Fruit fly (Drosophila melanogaster) whole organism, embryonic: ENCODE measurements around the gene CG32137.
A peak's percentile ranks its signal among the peaks of the same experiment; 100 is the strongest.

Experiments used
- CG11085 ChIP-seq: fragments of 200-800 bp; sonication (Bioruptor generic); IDR thresholded peaks from 2 replicates; pipeline ENCODE4 v1.3.6; 2022; ENCODE audit warnings: missing biosample characterization, missing genetic modification characterization
- CG12155 ChIP-seq: fragments of 200-800 bp; sonication (Bioruptor generic); optimal IDR thresholded peaks from 3 replicates; lab custom pipeline; 2016; ENCODE audit warnings: missing biosample characterization, missing genetic modification characterization
- CG1233 ChIP-seq: fragments of 200-800 bp; sonication (Bioruptor generic); optimal IDR thresholded peaks from 4 replicates; lab custom pipeline; 2018; ENCODE audit warnings: missing biosample characterization, mild to moderate bottlenecking, missing genetic modification characterization
- CG12744 ChIP-seq: fragments of 200-800 bp; sonication (Bioruptor generic); optimal IDR thresholded peaks from 2 replicates; lab custom pipeline; 2016; ENCODE audit warnings: missing biosample characterization, missing genetic modification characterization
- CG13775 ChIP-seq: fragments of 200-800 bp; sonication (Bioruptor generic); optimal IDR thresholded peaks from 3 replicates; lab custom pipeline; 2017; ENCODE audit warnings: missing biosample characterization, mild to moderate bottlenecking, missing genetic modification characterization
- CG17328 ChIP-seq: fragments of 200-800 bp; sonication (Bioruptor generic); IDR thresholded peaks from 2 replicates; pipeline ENCODE4 v1.3.6; 2022; ENCODE audit warnings: missing biosample characterization, missing genetic modification characterization
- CG17912 ChIP-seq: fragments of 200-800 bp; sonication (Bioruptor generic); optimal IDR thresholded peaks from 2 replicates; lab custom pipeline; 2018; ENCODE audit warnings: missing biosample characterization, mild to moderate bottlenecking, missing genetic modification characterization
- CG34376 ChIP-seq: fragments of 200-800 bp; sonication (Bioruptor generic); optimal IDR thresholded peaks from 2 replicates; lab custom pipeline; 2018; ENCODE audit warnings: missing biosample characterization, mild to moderate bottlenecking, missing genetic modification characterization
- CG3847 ChIP-seq: fragments of 200-800 bp; sonication (Bioruptor generic); IDR thresholded peaks from 2 replicates; pipeline ENCODE4 v1.3.6; 2022; ENCODE audit warnings: missing biosample characterization, missing genetic modification characterization
- CG4282 ChIP-seq: fragments of 200-800 bp; sonication (Bioruptor generic); optimal IDR thresholded peaks from 2 replicates; lab custom pipeline; 2016; ENCODE audit warnings: missing biosample characterization, missing genetic modification characterization
- CG4617 ChIP-seq: fragments of 200-800 bp; sonication (Bioruptor generic); optimal IDR thresholded peaks from 3 replicates; lab custom pipeline; 2016; ENCODE audit warnings: missing biosample characterization, missing genetic modification characterization, borderline replicate concordance
- CG4820 ChIP-seq: fragments of 200-800 bp; sonication (Bioruptor generic); optimal IDR thresholded peaks from 3 replicates; lab custom pipeline; 2016; ENCODE audit warnings: missing biosample characterization, missing genetic modification characterization
- CG5245 ChIP-seq: fragments of 200-800 bp; sonication (Bioruptor generic); optimal IDR thresholded peaks from 3 replicates; lab custom pipeline; 2016; ENCODE audit warnings: missing biosample characterization, missing genetic modification characterization
- CG7271 ChIP-seq: fragments of 200-800 bp; sonication (Bioruptor generic); optimal IDR thresholded peaks from 2 replicates; lab custom pipeline; 2018; ENCODE audit warnings: missing biosample characterization, mild to moderate bottlenecking, missing genetic modification characterization, moderate library complexity
- CG7928 ChIP-seq: fragments of 200-800 bp; sonication (Bioruptor generic); optimal IDR thresholded peaks from 2 replicates; lab custom pipeline; 2017; ENCODE audit warnings: missing biosample characterization, mild to moderate bottlenecking, missing genetic modification characterization
- CG7963 ChIP-seq: fragments of 200-800 bp; sonication (Bioruptor generic); IDR thresholded peaks from 3 replicates; pipeline ENCODE4 v1.3.6; 2022; ENCODE audit warnings: missing biosample characterization, missing genetic modification characterization; ENCODE audit not compliant: partially characterized antibody
- CG9932 ChIP-seq: fragments of 200-800 bp; sonication (Bioruptor generic); IDR thresholded peaks from 2 replicates; pipeline ENCODE4 v1.3.6; 2022; ENCODE audit warnings: missing biosample characterization, missing genetic modification characterization
- Dbx ChIP-seq: fragments of 200-800 bp; sonication (Bioruptor generic); IDR thresholded peaks from 3 replicates; pipeline ENCODE4 v1.3.6; 2022; ENCODE audit warnings: missing biosample characterization, missing genetic modification characterization
- E2f2 ChIP-seq: fragments of 200-800 bp; sonication (Bioruptor generic); IDR thresholded peaks from 2 replicates; pipeline ENCODE4 v1.3.6; 2022; ENCODE audit warnings: missing biosample characterization, missing genetic modification characterization
- GATAe ChIP-seq: fragments of 200-800 bp; sonication (Bioruptor generic); conservative IDR thresholded peaks from 2 replicates; pipeline ENCODE4 v1.3.6; 2022; ENCODE audit warnings: missing biosample characterization, missing genetic modification characterization
- HLH3B ChIP-seq: fragments of 200-800 bp; sonication (Bioruptor generic); IDR thresholded peaks from 2 replicates; pipeline ENCODE4 v1.3.6; 2022; ENCODE audit warnings: missing biosample characterization, missing genetic modification characterization
- Hr78 ChIP-seq, 2 experiments: fragments of 200-800 bp in 1 of 2; fragments of >200 bp in 1 of 2; sonication (Bioruptor generic) in 1 of 2; optimal IDR thresholded peaks; 2 replicates each; lab custom pipeline; 2017 to 2019; ENCODE audit warnings: missing biosample characterization in 2 of 2, missing genetic modification characterization in 2 of 2, mild to moderate bottlenecking in 1 of 2, moderate library complexity in 1 of 2
- Hsf ChIP-seq: fragments of 200-800 bp; sonication (Bioruptor generic); optimal IDR thresholded peaks from 3 replicates; lab custom pipeline; 2016; ENCODE audit warnings: missing biosample characterization, missing genetic modification characterization
- Neu2 ChIP-seq: fragments of 200-800 bp; sonication (Bioruptor generic); optimal IDR thresholded peaks from 3 replicates; lab custom pipeline; 2016; ENCODE audit warnings: missing biosample characterization, missing genetic modification characterization, borderline replicate concordance
- Nf-YC ChIP-seq: fragments of 200-800 bp; optimal IDR thresholded peaks from 3 replicates; lab custom pipeline; 2019; ENCODE audit warnings: missing biosample characterization, mild to moderate bottlenecking, missing genetic modification characterization, moderate library complexity
- PHDP ChIP-seq: fragments of 200-800 bp; sonication (Bioruptor generic); optimal IDR thresholded peaks from 3 replicates; lab custom pipeline; 2018; ENCODE audit warnings: missing biosample characterization, mild to moderate bottlenecking, missing genetic modification characterization, moderate library complexity
- Sin3A ChIP-seq: fragments of >200 bp; optimal IDR thresholded peaks from 2 replicates; lab custom pipeline; 2018
- Sry-δ ChIP-seq: fragments of 200-800 bp; sonication (Bioruptor generic); optimal IDR thresholded peaks from 2 replicates; lab custom pipeline; 2016; ENCODE audit warnings: missing biosample characterization, missing genetic modification characterization
- ase ChIP-seq: fragments of 200-800 bp; sonication (Bioruptor generic); IDR thresholded peaks from 3 replicates; pipeline ENCODE4 v1.3.6; 2022; ENCODE audit warnings: missing biosample characterization, missing genetic modification characterization
- br ChIP-seq: fragments of >200 bp; optimal IDR thresholded peaks from 2 replicates; lab custom pipeline; 2017
- cas ChIP-seq: fragments of 200-800 bp; sonication (Bioruptor generic); IDR thresholded peaks from 2 replicates; pipeline ENCODE4 v1.3.6; 2022; ENCODE audit warnings: missing biosample characterization, missing genetic modification characterization
- cato ChIP-seq: fragments of 200-800 bp; sonication (Bioruptor generic); optimal IDR thresholded peaks from 2 replicates; lab custom pipeline; 2016; ENCODE audit warnings: missing biosample characterization, missing genetic modification characterization, borderline replicate concordance
- chif ChIP-seq, 2 experiments: fragments of 200-800 bp; sonication (Bioruptor generic); optimal IDR thresholded peaks; 3 replicates each; lab custom pipeline; 2016; ENCODE audit warnings: missing biosample characterization in 2 of 2, missing genetic modification characterization in 2 of 2
- dmrt99B ChIP-seq: fragments of 200-800 bp; sonication (Bioruptor generic); optimal IDR thresholded peaks from 2 replicates; lab custom pipeline; 2018; ENCODE audit warnings: missing biosample characterization, mild to moderate bottlenecking, missing genetic modification characterization, moderate library complexity
- dpn ChIP-seq, 2 experiments: fragments of 200-800 bp; sonication (Bioruptor generic); optimal IDR thresholded peaks; 3 replicates each; lab custom pipeline; 2016; ENCODE audit warnings: missing biosample characterization in 2 of 2, missing genetic modification characterization in 2 of 2
- gcm2 ChIP-seq: fragments of 200-800 bp; sonication (Bioruptor generic); optimal IDR thresholded peaks from 2 replicates; lab custom pipeline; 2016; ENCODE audit warnings: missing biosample characterization, missing genetic modification characterization
- h ChIP-seq: fragments of >200 bp; optimal IDR thresholded peaks from 2 replicates; lab custom pipeline; 2017
- odd ChIP-seq: fragments of 200-800 bp; sonication (Bioruptor generic); optimal IDR thresholded peaks from 2 replicates; lab custom pipeline; 2017; ENCODE audit warnings: missing biosample characterization, mild to moderate bottlenecking, missing genetic modification characterization
- otp ChIP-seq: fragments of 200-800 bp; sonication (Bioruptor generic); IDR thresholded peaks from 3 replicates; pipeline ENCODE4, ENCODE4 v1.3.6; 2022; ENCODE audit warnings: missing biosample characterization, missing genetic modification characterization
- pan ChIP-seq, 4 experiments: fragments of >200 bp in 3 of 4; fragments of 200-800 bp in 1 of 4; sonication (Bioruptor generic) in 1 of 4; optimal IDR thresholded peaks in 3 of 4; IDR thresholded peaks in 1 of 4; 2 replicates each; pipeline versions ENCODE4 v1.3.6 to Lab custom; 2017 to 2022; ENCODE audit warnings: missing biosample characterization in 2 of 4, missing genetic modification characterization in 2 of 4, mixed read lengths in 1 of 4
- pfk ChIP-seq: fragments of 200-800 bp; sonication (Bioruptor generic); optimal IDR thresholded peaks from 2 replicates; lab custom pipeline; 2018; ENCODE audit warnings: missing biosample characterization, mild to moderate bottlenecking, missing genetic modification characterization, moderate library complexity
- pros ChIP-seq: fragments of 200-800 bp; sonication (Bioruptor generic); optimal IDR thresholded peaks from 3 replicates; lab custom pipeline; 2019; ENCODE audit warnings: missing biosample characterization, mild to moderate bottlenecking, missing genetic modification characterization, moderate library complexity
- psq ChIP-seq: fragments of 200-800 bp; sonication (Bioruptor generic); optimal IDR thresholded peaks from 2 replicates; lab custom pipeline; 2017; ENCODE audit warnings: missing biosample characterization, missing genetic modification characterization
- pzg ChIP-seq: fragments of 200-800 bp; sonication (Bioruptor generic); optimal IDR thresholded peaks from 3 replicates; lab custom pipeline; 2018; ENCODE audit warnings: missing biosample characterization, mild to moderate bottlenecking, missing genetic modification characterization, moderate library complexity
- ranshi ChIP-seq: fragments of 200-800 bp; sonication (Bioruptor generic); IDR thresholded peaks from 2 replicates; pipeline ENCODE4 v1.3.6; 2022; ENCODE audit warnings: missing biosample characterization, missing genetic modification characterization
- repo ChIP-seq: fragments of 200-800 bp; sonication (Bioruptor generic); optimal IDR thresholded peaks from 2 replicates; lab custom pipeline; 2016; ENCODE audit warnings: missing biosample characterization, missing genetic modification characterization
- sd ChIP-seq: fragments of 200-800 bp; sonication (Bioruptor generic); optimal IDR thresholded peaks from 3 replicates; lab custom pipeline; 2018; ENCODE audit warnings: missing biosample characterization, mild to moderate bottlenecking, missing genetic modification characterization, moderate library complexity
- sim ChIP-seq: fragments of 200-800 bp; sonication (Bioruptor generic); IDR thresholded peaks from 2 replicates; pipeline ENCODE4 v1.3.6; 2022; ENCODE audit warnings: missing biosample characterization, missing genetic modification characterization
- sima ChIP-seq: fragments of 200-800 bp; sonication (Bioruptor generic); optimal IDR thresholded peaks from 2 replicates; lab custom pipeline; 2016; ENCODE audit warnings: missing biosample characterization, missing genetic modification characterization
- sna ChIP-seq: fragments of 200-800 bp; sonication (Bioruptor generic); IDR thresholded peaks from 2 replicates; pipeline ENCODE4 v1.3.6; 2022; ENCODE audit warnings: missing biosample characterization, missing genetic modification characterization; ENCODE audit not compliant: partially characterized antibody
- vfl ChIP-seq: fragments of 200-800 bp; sonication (Bioruptor generic); optimal IDR thresholded peaks from 2 replicates; lab custom pipeline; 2016; ENCODE audit warnings: missing biosample characterization, missing genetic modification characterization

Gene CG32137

dm6 chr3L:14002524-14003135 is 63.6 kb downstream of the CG32137 start (continued):
- TF ChIP-seq GATAe (no peak), repo (GFP tag; lab: Kevin White, UChicago) (no peak), PHDP (tag; lab: Kevin White, UChicago) (no peak), CG34376 (GFP tag; lab: Kevin White, UChicago) (no peak), HLH3B (GFP tag; lab: Robert Waterston, UW) (no peak), psq (GFP tag; lab: Kevin White, UChicago) (peak; percentile 100), CG4617 (peak; percentile 12), h (lab: Kevin White, UChicago) (no peak), Nf-YC (tag; lab: Kevin White, UChicago) (peak; percentile 30), Neu2 (GFP tag; lab: Kevin White, UChicago) (no peak), E2f2 (GFP tag; lab: Robert Waterston, UW) (no peak), CG3847 (GFP tag; lab: Robert Waterston, UW) (no peak), ase (GFP tag; lab: Robert Waterston, UW) (no peak), Dbx (GFP tag; lab: Robert Waterston, UW) (peak; percentile 36; the same call in 1 of the 3 replicates), Hsf (GFP tag; lab: Kevin White, UChicago) (no peak), br (lab: Kevin White, UChicago) (no peak), Hr78 (GFP tag; optimal IDR thresholded peaks at IDR 0.05; lab: Kevin White, UChicago) (no peak), vfl (GFP tag; lab: Kevin White, UChicago) (no peak), CG5245 (no peak), CG7963 (GFP tag; lab: Robert Waterston, UW) (0 out of 3 replicates have a peak, but pooled peaks have one; percentile 39), CG12155 (GFP tag; lab: Kevin White, UChicago) (no peak), CG7271 (tag; lab: Kevin White, UChicago) (no peak), sd (tag; lab: Kevin White, UChicago) (peak; percentile 89), pan (optimal IDR thresholded peaks at IDR 0.05; lab: Kevin White, UChicago) (no peak), pan (GFP tag; optimal IDR thresholded peaks at IDR 0.05 in 1 of 2, IDR thresholded peaks at IDR 0.05 in 1 of 2) (no peak), CG12744 (GFP tag; lab: Kevin White, UChicago) (no peak), CG11085 (no peak), gcm2 (GFP tag; lab: Kevin White, UChicago) (no peak), CG7928 (GFP tag; lab: Kevin White, UChicago) (no peak), dpn (GFP tag; optimal IDR thresholded peaks at IDR 0.05; lab: Kevin White, UChicago) (no peak), cas (GFP tag; lab: Robert Waterston, UW) (no peak), dmrt99B (tag; lab: Kevin White, UChicago) (no peak), CG1233 (no peak), odd (no peak), pros (GFP tag; lab: Kevin White, UChicago) (peak; percentile 2), cato (GFP tag; lab: Kevin White, UChicago) (no peak), Sin3A (lab: Kevin White, UChicago) (no peak), chif (GFP tag; optimal IDR thresholded peaks at IDR 0.05; lab: Kevin White, UChicago) (no peak), Sry-δ (GFP tag; lab: Kevin White, UChicago) (peak; percentile 11), CG9932 (no peak), sna (GFP tag; lab: Robert Waterston, UW) (no peak), CG17912 (GFP tag; lab: Kevin White, UChicago) (no peak), otp (GFP tag; lab: Robert Waterston, UW) (peak; percentile 52; the same call in 1 of the 3 replicates), pfk (GFP tag; lab: Kevin White, UChicago) (no peak), CG4282 (peak; percentile 5), sim (GFP tag; lab: Robert Waterston, UW) (no peak), sima (GFP tag; lab: Kevin White, UChicago) (no peak), CG13775 (GFP tag; lab: Kevin White, UChicago) (no peak), ranshi (GFP tag; lab: Robert Waterston, UW) (no peak), CG17328 (no peak), CG4820 (GFP tag; lab: Kevin White, UChicago) (no peak), pzg (GFP tag; lab: Kevin White, UChicago) (peak; percentile 81)
